Worm (Caenorhabditis elegans): ENCODE results near the gene lsm-5.
"Not testable (repeated sequence)": the region's sequence is repeated elsewhere in the genome, so short reads cannot be mapped to it uniquely, and the experiment has no call there.

ce11 chrV:15581440-15581839 is 11.3 kb downstream of the lsm-5 start:
- TF ChIP-seq T07F8.4 (tag; optimal IDR thresholded peaks at IDR 0.05); chd-7 (tag; optimal IDR thresholded peaks at IDR 0.05); snpc-4 (GFP tag; optimal IDR thresholded peaks at IDR 0.05); snpc-4 (tag; optimal IDR thresholded peaks at IDR 0.05); nfya-2 (GFP tag; IDR thresholded peaks at IDR 0.05): not testable (repeated sequence)

Data from whole organism, young adult.